Fruit fly (Drosophila melanogaster): Measurements from ENCODE around the gene CG5653.

dm6 chr3L:9013745-9014144 is 47.6 kb upstream of the CG5653 start:
- no peak for TF ChIP-seq CG5953 (GFP tag; IDR thresholded peaks at IDR 0.05)
- no peak for TF ChIP-seq pita (GFP tag; optimal IDR thresholded peaks at IDR 0.05)
- TF ChIP-seq row (GFP tag; IDR thresholded peaks at IDR 0.05), result no peak
- no peak for TF ChIP-seq CG18599 (GFP tag; optimal IDR thresholded peaks at IDR 0.05)
- TF ChIP-seq CG15073 (GFP tag; optimal IDR thresholded peaks at IDR 0.05), result no peak
- no peak for TF ChIP-seq Dip3 (GFP tag; optimal IDR thresholded peaks at IDR 0.05)
